Worm (Caenorhabditis elegans) whole organism, L2 larva: ENCODE measurements around the gene fbxb-84.

Experiments used
- C34F6.9 ChIP-seq: fragments of 150-350 bp; optimal IDR thresholded peaks from 2 replicates; lab custom pipeline; 2014; ENCODE audit warnings: missing biosample characterization, missing genetic modification characterization
- R02D3.7 ChIP-seq: fragments of 150-350 bp; optimal IDR thresholded peaks from 2 replicates; lab custom pipeline; 2014; ENCODE audit warnings: missing biosample characterization, missing genetic modification characterization
- Y55F3AM.14 ChIP-seq: fragments of 200-800 bp; sonication (Bioruptor generic); optimal IDR thresholded peaks from 2 replicates; lab custom pipeline; 2018; ENCODE audit warnings: mild to moderate bottlenecking, missing genetic modification characterization, missing compliant biosample characterization
- ZK546.5 ChIP-seq: sonication (generic microtip); optimal IDR thresholded peaks from 2 replicates; lab custom pipeline; 2017; ENCODE audit warnings: missing biosample characterization, missing genetic modification characterization
- alr-1 ChIP-seq: fragments of 150-350 bp; optimal IDR thresholded peaks from 2 replicates; lab custom pipeline; 2014; ENCODE audit warnings: missing biosample characterization, missing genetic modification characterization
- aly-2 ChIP-seq: fragments of 150-350 bp; optimal IDR thresholded peaks from 2 replicates; lab custom pipeline; 2014; ENCODE audit warnings: missing biosample characterization, missing genetic modification characterization
- ama-1 ChIP-seq: fragments of 150-350 bp; optimal IDR thresholded peaks from 2 replicates; lab custom pipeline; 2018; ENCODE audit warnings: inconsistent platforms
- ceh-16 ChIP-seq: fragments of 150-350 bp; optimal IDR thresholded peaks from 2 replicates; lab custom pipeline; 2014; ENCODE audit warnings: missing biosample characterization, missing genetic modification characterization
- ceh-82 ChIP-seq: fragments of 150-350 bp; optimal IDR thresholded peaks from 2 replicates; lab custom pipeline; 2014; ENCODE audit warnings: missing biosample characterization, missing genetic modification characterization
- crh-2 ChIP-seq: sonication (generic microtip); optimal IDR thresholded peaks from 2 replicates; lab custom pipeline; 2017; ENCODE audit warnings: missing biosample characterization, missing genetic modification characterization
- dmd-4 ChIP-seq: sonication (generic microtip); optimal IDR thresholded peaks from 2 replicates; lab custom pipeline; 2017; ENCODE audit warnings: missing biosample characterization, missing genetic modification characterization
- egl-27 ChIP-seq: sonication (generic microtip); optimal IDR thresholded peaks from 3 replicates; lab custom pipeline; 2017; ENCODE audit warnings: missing biosample characterization, missing genetic modification reagents, missing genetic modification characterization
- elt-1 ChIP-seq: fragments of 150-350 bp; optimal IDR thresholded peaks from 2 replicates; lab custom pipeline; 2014; ENCODE audit warnings: missing biosample characterization, missing genetic modification characterization
- elt-3 ChIP-seq: sonication (generic microtip); optimal IDR thresholded peaks from 2 replicates; lab custom pipeline; 2017; ENCODE audit warnings: missing biosample characterization, missing genetic modification characterization
- fos-1 ChIP-seq: fragments of 150-350 bp; optimal IDR thresholded peaks from 2 replicates; lab custom pipeline; 2014; ENCODE audit warnings: missing biosample characterization, missing genetic modification characterization
- lin-11 ChIP-seq: fragments of 150-350 bp; sonication (generic microtip); optimal IDR thresholded peaks from 2 replicates; lab custom pipeline; 2014; ENCODE audit warnings: missing biosample characterization, missing genetic modification characterization, inconsistent platforms, mixed read lengths
- lin-13 ChIP-seq: fragments of 150-350 bp; optimal IDR thresholded peaks from 2 replicates; lab custom pipeline; 2014; ENCODE audit warnings: missing biosample characterization, missing genetic modification reagents, missing genetic modification characterization
- lin-39 ChIP-seq: fragments of 150-350 bp; optimal IDR thresholded peaks from 2 replicates; lab custom pipeline; 2014; ENCODE audit warnings: missing biosample characterization, missing genetic modification reagents, missing genetic modification characterization
- lsy-2 ChIP-seq, 2 experiments: fragments of 150-350 bp in 1 of 2; sonication (generic microtip) in 1 of 2; optimal IDR thresholded peaks; 2 replicates each; lab custom pipeline; 2014 to 2017; ENCODE audit warnings: missing biosample characterization in 2 of 2, missing genetic modification characterization in 2 of 2
- mab-5 ChIP-seq: fragments of 150-350 bp; optimal IDR thresholded peaks from 2 replicates; lab custom pipeline; 2014; ENCODE audit warnings: missing biosample characterization, missing genetic modification characterization
- mbf-1 ChIP-seq: sonication (generic microtip); optimal IDR thresholded peaks from 2 replicates; lab custom pipeline; 2017; ENCODE audit warnings: missing biosample characterization, missing genetic modification characterization
- nhr-11 ChIP-seq: fragments of 150-350 bp; optimal IDR thresholded peaks from 2 replicates; lab custom pipeline; 2014; ENCODE audit warnings: missing biosample characterization, missing genetic modification characterization
- nhr-12 ChIP-seq: fragments of 150-350 bp; optimal IDR thresholded peaks from 2 replicates; lab custom pipeline; 2014; ENCODE audit warnings: missing biosample characterization, missing genetic modification characterization
- nhr-21 ChIP-seq: fragments of 150-350 bp; optimal IDR thresholded peaks from 2 replicates; lab custom pipeline; 2014; ENCODE audit warnings: missing biosample characterization, missing genetic modification characterization
- nhr-23 ChIP-seq: fragments of 150-350 bp; optimal IDR thresholded peaks from 2 replicates; lab custom pipeline; 2014; ENCODE audit warnings: missing biosample characterization, missing genetic modification reagents, missing genetic modification characterization
- nhr-237 ChIP-seq: fragments of 150-350 bp; optimal IDR thresholded peaks from 2 replicates; lab custom pipeline; 2014; ENCODE audit warnings: missing biosample characterization, missing genetic modification characterization
- nhr-25 ChIP-seq: fragments of 150-350 bp; sonication (generic microtip); optimal IDR thresholded peaks from 3 replicates; lab custom pipeline; 2014; ENCODE audit warnings: missing biosample characterization, missing genetic modification characterization
- nhr-6 ChIP-seq: fragments of 150-350 bp; optimal IDR thresholded peaks from 2 replicates; lab custom pipeline; 2014; ENCODE audit warnings: missing biosample characterization, missing genetic modification characterization
- peb-1 ChIP-seq: fragments of 150-350 bp; optimal IDR thresholded peaks from 2 replicates; lab custom pipeline; 2014; ENCODE audit warnings: missing biosample characterization, missing genetic modification characterization
- sem-4 ChIP-seq: fragments of 150-350 bp; optimal IDR thresholded peaks from 2 replicates; lab custom pipeline; 2014; ENCODE audit warnings: missing biosample characterization, missing genetic modification reagents, missing genetic modification characterization
- sma-3 ChIP-seq: sonication (generic microtip); optimal IDR thresholded peaks from 2 replicates; lab custom pipeline; 2016; ENCODE audit warnings: missing genetic modification reagents, missing genetic modification characterization, missing compliant biosample characterization
- sma-9 ChIP-seq, 2 experiments: fragments of 150-350 bp in 1 of 2; sonication (generic microtip) in 1 of 2; optimal IDR thresholded peaks; 2 replicates each; lab custom pipeline; 2014 to 2016; ENCODE audit warnings: missing genetic modification characterization in 2 of 2, mild to moderate bottlenecking in 1 of 2, missing biosample characterization in 1 of 2, missing compliant biosample characterization in 1 of 2, missing genetic modification reagents in 1 of 2, moderate library complexity in 1 of 2
- unc-39 ChIP-seq: fragments of 150-350 bp; optimal IDR thresholded peaks from 2 replicates; lab custom pipeline; 2014; ENCODE audit warnings: missing biosample characterization, missing genetic modification characterization
- unc-55 ChIP-seq: fragments of 150-350 bp; sonication (generic microtip); optimal IDR thresholded peaks from 3 replicates; lab custom pipeline; 2014; ENCODE audit warnings: missing biosample characterization, missing genetic modification reagents, missing genetic modification characterization
- ztf-1 ChIP-seq: fragments of 200-800 bp; sonication (Bioruptor generic); conservative IDR thresholded peaks from 2 replicates; pipeline ENCODE4 v1.3.6; 2022; ENCODE audit warnings: missing genetic modification characterization, missing compliant biosample characterization
- ztf-4 ChIP-seq: fragments of 150-350 bp; optimal IDR thresholded peaks from 2 replicates; lab custom pipeline; 2014; ENCODE audit warnings: missing biosample characterization, missing genetic modification characterization

Gene fbxb-84

ce11 chrIII:146369-146768 is at the start of gene fbxb-84:
TSS of gene fbxb-84 (minus strand) at chrIII:146469.
- TF ChIP-seq nhr-12 (tag; lab: Kevin White, UChicago) (no peak), ceh-16 (tag; lab: Kevin White, UChicago) (no peak), R02D3.7 (no peak), nhr-6 (tag; lab: Kevin White, UChicago) (no peak), nhr-237 (tag; lab: Kevin White, UChicago) (no peak), crh-2 (tag; lab: Kevin White, UChicago) (no peak), nhr-23 (no peak), sma-9 (GFP tag; optimal IDR thresholded peaks at IDR 0.05; lab: Kevin White, UChicago) (no peak), sma-9 (tag; optimal IDR thresholded peaks at IDR 0.05; lab: Kevin White, UChicago) (no peak), unc-39 (tag; lab: Kevin White, UChicago) (no peak), ztf-4 (tag; lab: Kevin White, UChicago) (no peak), aly-2 (tag; lab: Kevin White, UChicago) (no peak), lin-39 (tag; lab: Kevin White, UChicago) (no peak), lsy-2 (tag; optimal IDR thresholded peaks at IDR 0.05; lab: Kevin White, UChicago) (no peak), egl-27 (tag; lab: Kevin White, UChicago) (no peak), nhr-11 (tag; lab: Kevin White, UChicago) (no peak), dmd-4 (no peak), elt-1 (tag; lab: Kevin White, UChicago) (no peak), peb-1 (no peak)

DNA sequence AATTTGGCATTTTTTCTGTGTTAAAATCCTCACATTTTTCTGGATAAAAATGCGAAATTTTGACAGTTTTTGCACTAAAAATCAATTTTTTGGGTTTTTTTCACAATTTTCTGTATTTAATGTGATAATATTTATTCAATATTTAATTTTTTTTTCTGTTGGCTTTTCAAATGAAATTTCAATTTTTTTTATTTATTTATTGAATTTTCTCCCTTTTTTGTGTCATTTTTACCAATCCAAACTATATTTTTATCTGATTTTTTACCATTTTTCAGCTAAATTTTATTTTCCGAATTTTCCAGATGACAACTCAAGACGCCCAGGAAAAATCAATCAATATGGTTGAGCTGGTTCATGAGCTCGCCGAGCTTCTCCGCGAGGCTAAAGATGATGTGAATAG is 47.9 kb upstream of the fbxb-84 start, which contains the start of gene F40G9.17:
F40G9.17 (plus strand) TSS at position 301 of the 400 bp plus-strand sequence.
- TF ChIP-seq Y55F3AM.14 (no peak), dmd-4 (no peak), unc-39 (tag; lab: Kevin White, UChicago) (no peak), peb-1 (no peak), mab-5 (no peak)
- TF ChIP-seq, all 48 proteins: peak for 0

DNA sequence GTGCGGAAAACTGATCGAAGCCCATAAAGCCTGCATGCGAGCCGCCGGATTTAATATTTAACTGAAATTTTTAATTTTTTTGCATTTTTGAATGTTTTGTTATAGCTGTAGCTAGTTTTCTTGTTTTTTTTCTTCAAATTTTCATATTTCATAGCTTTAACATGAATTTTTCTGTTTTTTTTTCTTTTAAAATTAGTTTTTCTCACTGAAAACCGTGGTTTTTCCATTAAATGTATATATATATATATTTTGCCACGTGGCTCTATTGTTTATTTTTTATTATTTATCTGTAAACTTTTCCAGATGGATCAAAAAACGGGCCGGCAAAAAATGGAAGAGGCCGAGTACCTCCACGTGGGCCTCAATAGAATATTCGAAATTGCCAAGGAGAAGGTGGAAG is 45.5 kb upstream of the fbxb-84 start, which contains the start of gene sec-20:
sec-20 (plus strand) TSS at position 301 of the 400 bp plus-strand sequence.
- no peak for TF ChIP-seq crh-2 (tag; lab: Kevin White, UChicago)
- TF ChIP-seq nhr-12 (tag; lab: Kevin White, UChicago), result no peak
- TF ChIP-seq elt-3 (tag; lab: Kevin White, UChicago), result no peak
- TF ChIP-seq mab-5, result no peak
- TF ChIP-seq nhr-21 (tag; lab: Kevin White, UChicago), result no peak
- no peak for TF ChIP-seq aly-2 (tag; lab: Kevin White, UChicago)
- no peak for TF ChIP-seq unc-55 (GFP tag; lab: Kevin White, UChicago)
- no peak for TF ChIP-seq mbf-1
- no peak for TF ChIP-seq peb-1
- TF ChIP-seq R02D3.7, result no peak
- no peak for TF ChIP-seq lin-13
- TF ChIP-seq ama-1 (lab: Kevin White, UChicago), result no peak
- no peak for TF ChIP-seq ztf-4 (tag; lab: Kevin White, UChicago)
- TF ChIP-seq alr-1 (tag; lab: Kevin White, UChicago), result no peak
- no peak for TF ChIP-seq ztf-1 (GFP tag; lab: Robert Waterston, UW)
- no peak for TF ChIP-seq ZK546.5 (tag; lab: Kevin White, UChicago)
- TF ChIP-seq sem-4 (tag; lab: Kevin White, UChicago), result no peak

ce11 chrIII:190686-191085 is 44.4 kb upstream of the fbxb-84 start, which contains the start of gene cox-17:
TSS of gene cox-17 (plus strand) at chrIII:190986.
- TF ChIP-seq ztf-4 (tag; lab: Kevin White, UChicago), result no peak
- TF ChIP-seq fos-1 (tag; lab: Kevin White, UChicago), result no peak
- no peak for TF ChIP-seq sma-3 (GFP tag; lab: Kevin White, UChicago)
- TF ChIP-seq ceh-82 (tag; lab: Kevin White, UChicago), result no peak
- no peak for TF ChIP-seq Y55F3AM.14
- no peak for TF ChIP-seq C34F6.9 (tag; lab: Kevin White, UChicago)
- TF ChIP-seq nhr-25, result no peak
- no peak for TF ChIP-seq crh-2 (tag; lab: Kevin White, UChicago)
- no peak for TF ChIP-seq lin-11 (tag; lab: Kevin White, UChicago)
- TF ChIP-seq egl-27 (tag; lab: Kevin White, UChicago), result no peak
- TF ChIP-seq nhr-23, result no peak
- TF ChIP-seq unc-55 (GFP tag; lab: Kevin White, UChicago), result no peak
- TF ChIP-seq mab-5, result no peak
- TF ChIP-seq sma-9 (GFP tag; optimal IDR thresholded peaks at IDR 0.05; lab: Kevin White, UChicago), result no peak
- no peak for TF ChIP-seq sma-9 (tag; optimal IDR thresholded peaks at IDR 0.05; lab: Kevin White, UChicago)
- TF ChIP-seq dmd-4, result no peak
- no peak for TF ChIP-seq lin-39 (tag; lab: Kevin White, UChicago)
- TF ChIP-seq ZK546.5 (tag; lab: Kevin White, UChicago), result no peak
- TF ChIP-seq peb-1, result no peak
